Worm (Caenorhabditis elegans) whole organism, L4 larva: ENCODE results near the gene unc-50.

ENCODE experiments used
- F37D6.2 ChIP-seq: sonication (generic microtip); optimal IDR thresholded peaks from 2 replicates; lab custom pipeline; 2016; ENCODE audit warnings: mild to moderate bottlenecking, missing genetic modification characterization, missing compliant biosample characterization
- T20F7.1 ChIP-seq: fragments of 200-800 bp; sonication (Bioruptor generic); optimal IDR thresholded peaks from 2 replicates; lab custom pipeline; 2018; ENCODE audit warnings: mild to moderate bottlenecking, missing genetic modification characterization, missing compliant biosample characterization
- Y48G9A.11 ChIP-seq: fragments of 200-800 bp; sonication (Bioruptor generic); IDR thresholded peaks from 2 replicates; pipeline ENCODE4 v1.3.6; 2022; ENCODE audit warnings: missing genetic modification reagents, missing genetic modification characterization, missing compliant biosample characterization
- ZK337.2 ChIP-seq: fragments of 200-800 bp; sonication (Bioruptor generic); IDR thresholded peaks from 2 replicates; pipeline ENCODE4 v1.3.6; 2022; ENCODE audit warnings: missing genetic modification reagents, missing genetic modification characterization, missing compliant biosample characterization
- ceh-20 ChIP-seq: fragments of 200-800 bp; sonication (Bioruptor generic); IDR thresholded peaks from 2 replicates; pipeline ENCODE4 v1.3.6; 2022; ENCODE audit warnings: missing genetic modification reagents, missing genetic modification characterization, missing compliant biosample characterization
- ceh-32 ChIP-seq: sonication (generic microtip); optimal IDR thresholded peaks from 2 replicates; lab custom pipeline; 2016; ENCODE audit warnings: mild to moderate bottlenecking, missing genetic modification characterization, missing compliant biosample characterization; ENCODE audit not compliant: poor library complexity
- ceh-82 ChIP-seq: sonication (generic microtip); optimal IDR thresholded peaks from 2 replicates; lab custom pipeline; 2017; ENCODE audit warnings: missing biosample characterization, missing genetic modification characterization
- cey-2 ChIP-seq: sonication (generic microtip); optimal IDR thresholded peaks from 3 replicates; lab custom pipeline; 2017; ENCODE audit warnings: missing genetic modification characterization, mild to moderate bottlenecking, missing compliant biosample characterization, antibody characterized with exemption, borderline replicate concordance; ENCODE audit not compliant: insufficient read depth
- dmd-6 ChIP-seq: fragments of 200-800 bp; sonication (Bioruptor generic); IDR thresholded peaks from 2 replicates; pipeline ENCODE4 v1.3.6; 2022; ENCODE audit warnings: missing genetic modification reagents, missing genetic modification characterization, missing compliant biosample characterization
- dmd-8 ChIP-seq: fragments of 200-800 bp; sonication (Bioruptor generic); IDR thresholded peaks from 2 replicates; pipeline ENCODE4 v1.3.6; 2022; ENCODE audit warnings: missing genetic modification characterization, missing compliant biosample characterization
- duxl-1 ChIP-seq: sonication (generic microtip); optimal IDR thresholded peaks from 2 replicates; lab custom pipeline; 2016; ENCODE audit warnings: mild to moderate bottlenecking, missing genetic modification characterization, moderate library complexity, missing compliant biosample characterization; ENCODE audit not compliant: poor library complexity
- hif-1 ChIP-seq, 2 experiments: sonication (generic microtip); optimal IDR thresholded peaks; 2 replicates each; lab custom pipeline; 2016 to 2017; ENCODE audit warnings: missing compliant biosample characterization in 2 of 2, missing genetic modification characterization in 2 of 2, missing genetic modification reagents in 2 of 2, missing genotype in 2 of 2, mild to moderate bottlenecking in 1 of 2
- hlh-30 ChIP-seq: sonication (generic microtip); optimal IDR thresholded peaks from 2 replicates; lab custom pipeline; 2017; ENCODE audit warnings: antibody characterized with exemption, mild to moderate bottlenecking, missing genetic modification characterization, missing compliant biosample characterization; ENCODE audit not compliant: insufficient read depth
- lim-7 ChIP-seq: fragments of 200-800 bp; sonication (Bioruptor generic); IDR thresholded peaks from 2 replicates; pipeline ENCODE4 v1.3.6; 2022; ENCODE audit warnings: missing genetic modification characterization, missing compliant biosample characterization
- lin-13 ChIP-seq: fragments of 150-350 bp; optimal IDR thresholded peaks from 2 replicates; lab custom pipeline; 2014; ENCODE audit warnings: missing biosample characterization, missing genetic modification reagents, missing genetic modification characterization
- lin-15B ChIP-seq: fragments of 150-350 bp; sonication (generic microtip); optimal IDR thresholded peaks from 3 replicates; lab custom pipeline; 2014; ENCODE audit warnings: missing biosample characterization, missing genetic modification characterization
- lsy-2 ChIP-seq, 2 experiments: fragments of 150-350 bp in 1 of 2; sonication (generic microtip) in 1 of 2; optimal IDR thresholded peaks; 2 replicates each; lab custom pipeline; 2014 to 2017; ENCODE audit warnings: missing biosample characterization in 2 of 2, missing genetic modification characterization in 2 of 2
- madf-5 ChIP-seq, 2 experiments: fragments of 200-800 bp; sonication (Bioruptor generic); IDR thresholded peaks; 2 replicates each; pipeline ENCODE4 v1.3.6; 2022; ENCODE audit warnings: missing compliant biosample characterization in 2 of 2, missing genetic modification characterization in 2 of 2
- mdl-1 ChIP-seq, 2 experiments: fragments of 150-350 bp in 1 of 2; sonication (generic microtip) in 1 of 2; optimal IDR thresholded peaks; 2 replicates each; lab custom pipeline; 2014 to 2017; ENCODE audit warnings: missing biosample characterization in 2 of 2, missing genetic modification characterization in 2 of 2
- nhr-102 ChIP-seq: sonication (generic microtip); optimal IDR thresholded peaks from 2 replicates; lab custom pipeline; 2016; ENCODE audit warnings: mild to moderate bottlenecking, missing genetic modification characterization, moderate library complexity, missing compliant biosample characterization
- nhr-11 ChIP-seq: fragments of 150-350 bp; optimal IDR thresholded peaks from 2 replicates; lab custom pipeline; 2014; ENCODE audit warnings: missing biosample characterization, missing genetic modification characterization
- nhr-111 ChIP-seq: fragments of 200-800 bp; sonication (Bioruptor generic); optimal IDR thresholded peaks from 2 replicates; lab custom pipeline; 2018; ENCODE audit warnings: mild to moderate bottlenecking, missing genetic modification characterization, missing compliant biosample characterization
- nhr-25 ChIP-seq: sonication (generic microtip); optimal IDR thresholded peaks from 2 replicates; lab custom pipeline; 2017; ENCODE audit warnings: missing genetic modification characterization, mild to moderate bottlenecking, missing compliant biosample characterization, antibody characterized with exemption, moderate library complexity, borderline replicate concordance; ENCODE audit not compliant: insufficient read depth
- nhr-77 ChIP-seq: fragments of 150-350 bp; optimal IDR thresholded peaks from 2 replicates; lab custom pipeline; 2014; ENCODE audit warnings: missing biosample characterization, missing genetic modification characterization
- php-3 ChIP-seq: fragments of 200-800 bp; sonication (Bioruptor generic); IDR thresholded peaks from 2 replicates; pipeline ENCODE4 v1.3.6; 2022; ENCODE audit warnings: missing genetic modification reagents, missing genetic modification characterization, missing compliant biosample characterization
- tra-1 ChIP-seq: fragments of 200-800 bp; sonication (Bioruptor generic); IDR thresholded peaks from 2 replicates; pipeline ENCODE4 v1.3.6; 2022; ENCODE audit warnings: missing genetic modification reagents, missing genetic modification characterization, missing compliant biosample characterization
- unc-62 ChIP-seq, 3 experiments: fragments of 150-350 bp in 1 of 3; sonication (generic microtip); optimal IDR thresholded peaks in 2 of 3; peaks in 1 of 3; 1 replicate in 1 of 3; 2 replicates in 2 of 3; lab custom pipeline; 2014 to 2017; ENCODE audit warnings: missing biosample characterization in 3 of 3, missing genetic modification characterization in 3 of 3, missing genetic modification reagents in 3 of 3, missing genotype in 1 of 3
- zfp-3 ChIP-seq: fragments of 200-800 bp; sonication (Bioruptor generic); conservative IDR thresholded peaks from 2 replicates; pipeline ENCODE4 v1.3.6; 2022; ENCODE audit warnings: missing genetic modification reagents, missing genetic modification characterization, missing compliant biosample characterization
- zip-11 ChIP-seq: fragments of 200-800 bp; sonication (Bioruptor generic); IDR thresholded peaks from 2 replicates; pipeline ENCODE4 v1.3.6; 2022; ENCODE audit warnings: missing genetic modification characterization, missing compliant biosample characterization
- ztf-7 ChIP-seq: fragments of 150-350 bp; optimal IDR thresholded peaks from 2 replicates; lab custom pipeline; 2014; ENCODE audit warnings: missing biosample characterization, missing genetic modification characterization

unc-50 gene

ce11 chrIII:10300078-10300477 is 17.9 kb downstream of the unc-50 start, which contains the start of gene vglu-3:
Gene vglu-3 (plus strand): TSS chrIII:10300378.
- no peak for TF ChIP-seq Y48G9A.11 (GFP tag; lab: Robert Waterston, UW)
- peak in 1 of 2 experiments; percentile 72 for TF ChIP-seq unc-62 (GFP tag; optimal IDR thresholded peaks at IDR 0.05 in 1 of 2; lab: Kevin White, UChicago)
- no peak for TF ChIP-seq unc-62 (tag; optimal IDR thresholded peaks at IDR 0.05; lab: Kevin White, UChicago)
- no peak for TF ChIP-seq nhr-77 (tag; lab: Kevin White, UChicago)
- no peak for TF ChIP-seq ZK337.2 (GFP tag; lab: Robert Waterston, UW)
- no peak for TF ChIP-seq T20F7.1 (GFP tag; lab: Kevin White, UChicago)
- no peak for TF ChIP-seq madf-5 (GFP tag; IDR thresholded peaks at IDR 0.05; lab: Robert Waterston, UW)
- no peak for TF ChIP-seq mdl-1 (tag; optimal IDR thresholded peaks at IDR 0.05; lab: Kevin White, UChicago)
- TF ChIP-seq lsy-2 (tag; optimal IDR thresholded peaks at IDR 0.05; lab: Kevin White, UChicago) = no peak
- no peak for TF ChIP-seq tra-1
- TF ChIP-seq, all 104 proteins: peak for 1

- TF ChIP-seq ZK337.2 (GFP tag; lab: Robert Waterston, UW) (no peak), ceh-82 (no peak), zip-11 (no peak), ceh-20 (GFP tag; lab: Robert Waterston, UW) (0 out of 2 replicates have a peak, but pooled peaks have one; percentile 12), duxl-1 (tag; lab: Kevin White, UChicago) (no peak), php-3 (GFP tag; lab: Robert Waterston, UW) (peak; percentile 23; the same call in 1 of the 2 replicates), unc-62 (GFP tag; optimal IDR thresholded peaks at IDR 0.05 in 1 of 2; lab: Kevin White, UChicago) (peak in 1 of 2 experiments; percentile 72), unc-62 (tag; optimal IDR thresholded peaks at IDR 0.05; lab: Kevin White, UChicago) (no peak), cey-2 (tag; lab: Kevin White, UChicago) (no peak)
Observed at ce11 chrIII:10296904-10297303, 21.1 kb downstream of the unc-50 start.

ce11 chrIII:10294837-10295236 is 23.1 kb downstream of the unc-50 start, which contains the start of gene vglu-2:
Gene vglu-2 (plus strand): TSS chrIII:10295137.
- TF ChIP-seq unc-62 (GFP tag; optimal IDR thresholded peaks at IDR 0.05 in 1 of 2; lab: Kevin White, UChicago) = no peak
- TF ChIP-seq unc-62 (tag; optimal IDR thresholded peaks at IDR 0.05; lab: Kevin White, UChicago) = no peak
- TF ChIP-seq ceh-32 (tag; lab: Kevin White, UChicago) = no peak
- no peak for TF ChIP-seq nhr-111
- TF ChIP-seq F37D6.2 (tag; lab: Kevin White, UChicago) = no peak
- no peak for TF ChIP-seq nhr-102
- TF ChIP-seq dmd-8 (GFP tag; lab: Robert Waterston, UW) = no peak
- TF ChIP-seq ztf-7 (tag; lab: Kevin White, UChicago) = no peak
- no peak for TF ChIP-seq zfp-3 (GFP tag; lab: Robert Waterston, UW)
- TF ChIP-seq ZK337.2 (GFP tag; lab: Robert Waterston, UW) = no peak
- TF ChIP-seq ceh-20 (GFP tag; lab: Robert Waterston, UW) = no peak
- TF ChIP-seq nhr-77 (tag; lab: Kevin White, UChicago) = no peak
- TF ChIP-seq hif-1 (tag; optimal IDR thresholded peaks at IDR 0.05; lab: Kevin White, UChicago) = no peak
- TF ChIP-seq nhr-11 (tag; lab: Kevin White, UChicago) = no peak
- TF ChIP-seq nhr-25 (tag; lab: Kevin White, UChicago) = no peak
- no peak for TF ChIP-seq lin-15B

ce11 chrIII:10293946-10294345 is 24.0 kb downstream of the unc-50 start:
- TF ChIP-seq lsy-2 (tag; optimal IDR thresholded peaks at IDR 0.05; lab: Kevin White, UChicago) (no peak), unc-62 (GFP tag; optimal IDR thresholded peaks at IDR 0.05 in 1 of 2; lab: Kevin White, UChicago) (peak in 1 of 2 experiments; percentile 94), unc-62 (tag; optimal IDR thresholded peaks at IDR 0.05; lab: Kevin White, UChicago) (no peak)

- TF ChIP-seq dmd-6 (GFP tag; lab: Robert Waterston, UW) (peak; percentile 35), hlh-30 (peak; percentile 25), lim-7 (0 out of 2 replicates have a peak, but pooled peaks have one; percentile 42), lin-13 (no peak)
Observed at ce11 chrIII:10293362-10293761, 24.6 kb downstream of the unc-50 start.
